Worm (Caenorhabditis elegans) whole organism, dauer: ENCODE results near the gene F11G11.4.

Source experiments
- unc-62 ChIP-seq: sonication (generic microtip); optimal IDR thresholded peaks from 2 replicates; lab custom pipeline; 2017; ENCODE audit warnings: missing biosample characterization, missing genetic modification reagents, missing genetic modification characterization

The F11G11.4 gene

ce11 chrII:4856113-4856512 lies 4.3 kb upstream of the F11G11.4 start:
- no peak for TF ChIP-seq unc-62 (GFP tag; lab: Kevin White, UChicago)

ce11 chrII:4857086-4857485 lies 3.3 kb upstream of the F11G11.4 start:
- no peak for TF ChIP-seq unc-62 (GFP tag; lab: Kevin White, UChicago)

ce11 chrII:4857873-4858364 lies 2.5 kb upstream of the F11G11.4 start, which contains the start of gene F11G11.5:
F11G11.5 (plus strand) TSS chrII:4857923.
- TF ChIP-seq unc-62 (GFP tag; lab: Kevin White, UChicago): no peak

ce11 chrII:4858906-4859411 lies 1.4 kb upstream of the F11G11.4 start:
- TF ChIP-seq unc-62 (GFP tag; lab: Kevin White, UChicago): no peak

ce11 chrII:4863357-4863756 lies 3.0 kb downstream of the F11G11.4 start, which contains the start of the genes mpst-4 and F11G11.14:
mpst-4 (minus strand) TSS chrII:4863457.
F11G11.14 (plus strand) TSS chrII:4863681.
- no peak for TF ChIP-seq unc-62 (GFP tag; lab: Kevin White, UChicago)

- TF ChIP-seq unc-62 (GFP tag; lab: Kevin White, UChicago): no peak
These were observed 5.7 kb downstream of the F11G11.4 start for ce11 chrII:4866045-4866444.

- no peak for TF ChIP-seq unc-62 (GFP tag; lab: Kevin White, UChicago)
These were observed 7.1 kb downstream of the F11G11.4 start, which contains the start of gene col-17 for ce11 chrII:4867476-4867875. col-17 (minus strand) TSS chrII:4867576.

ce11 chrII:4869793-4870343 lies 9.5 kb downstream of the F11G11.4 start:
- no peak for TF ChIP-seq unc-62 (GFP tag; lab: Kevin White, UChicago)

ce11 chrII:4870691-4871090 lies 10.3 kb downstream of the F11G11.4 start, which contains the start of gene col-20:
col-20 (minus strand) TSS chrII:4870791.
- no peak for TF ChIP-seq unc-62 (GFP tag; lab: Kevin White, UChicago)

ce11 chrII:4871834-4872233 lies 11.4 kb downstream of the F11G11.4 start:
- TF ChIP-seq unc-62 (GFP tag; lab: Kevin White, UChicago): no peak

- no peak for TF ChIP-seq unc-62 (GFP tag; lab: Kevin White, UChicago)
These were observed 12.6 kb downstream of the F11G11.4 start, which contains the start of gene col-73 for ce11 chrII:4873029-4873428. col-73 (minus strand) TSS chrII:4873129.

- TF ChIP-seq unc-62 (GFP tag; lab: Kevin White, UChicago): no peak
These were observed 14.0 kb downstream of the F11G11.4 start, which contains the start of gene F11G11.15 for ce11 chrII:4874335-4874861. F11G11.15 (plus strand) TSS chrII:4874845.

ce11 chrII:4876091-4876490 lies 15.7 kb downstream of the F11G11.4 start, which contains the start of gene F11G11.13:
F11G11.13 (minus strand) TSS chrII:4876179.
- TF ChIP-seq unc-62 (GFP tag; lab: Kevin White, UChicago): no peak

- no peak for TF ChIP-seq unc-62 (GFP tag; lab: Kevin White, UChicago)
These were observed 19.2 kb downstream of the F11G11.4 start, which contains the start of gene gst-6 for ce11 chrII:4879629-4880028. gst-6 (plus strand) TSS chrII:4879891.

- no peak for TF ChIP-seq unc-62 (GFP tag; lab: Kevin White, UChicago)
These were observed 21.3 kb downstream of the F11G11.4 start, which contains the start of gene gst-7 for ce11 chrII:4881727-4882126. gst-7 (plus strand) TSS chrII:4882062.

ce11 chrII:4882498-4882897 lies 22.1 kb downstream of the F11G11.4 start:
- TF ChIP-seq unc-62 (GFP tag; lab: Kevin White, UChicago): no peak
